Fruit fly (Drosophila melanogaster) Kc167 (cell line): ENCODE results near the gene CG18636.
"Not testable (repeated sequence)": the region's sequence is repeated elsewhere in the genome, so short reads cannot be mapped to it uniquely, and the experiment has no call there.

Source experiments
- Myc ChIP-seq: fragments of >200 bp; optimal IDR thresholded peaks from 2 replicates; lab custom pipeline; 2017; ENCODE audit warnings: missing external identifiers
- Sin3A ChIP-seq: fragments of >200 bp; optimal IDR thresholded peaks from 2 replicates; lab custom pipeline; 2018; ENCODE audit warnings: missing external identifiers
- h ChIP-seq: fragments of >200 bp; optimal IDR thresholded peaks from 3 replicates; lab custom pipeline; 2018; ENCODE audit warnings: missing external identifiers
- insv ChIP-seq: fragments of >200 bp; optimal IDR thresholded peaks from 3 replicates; lab custom pipeline; 2018; ENCODE audit warnings: missing external identifiers
- psq ChIP-seq: fragments of >200 bp; optimal IDR thresholded peaks from 2 replicates; lab custom pipeline; 2017; ENCODE audit warnings: missing external identifiers
- ttk ChIP-seq: sonication (Bioruptor generic); optimal IDR thresholded peaks from 2 replicates; lab custom pipeline; 2017; ENCODE audit warnings: missing external identifiers

- TF ChIP-seq psq (lab: Kevin White, UChicago); Myc (lab: Kevin White, UChicago); ttk (lab: Kevin White, UChicago); h (lab: Kevin White, UChicago); insv; Sin3A (lab: Kevin White, UChicago): not testable (repeated sequence)
Measured at dm6 chr2L:14739614-14740013, 44.8 kb downstream of the CG18636 start, which contains the start of gene CG42585.
